ENCODE assay signal across 1 fruit fly cellular context in genomic region chrX:2340009-2340733, dm6.
TF ChIP-seq lines count a peak whose summit lies in the region.

No protein-coding gene starts in this region.

TF ChIP-seq in whole organism, embryonic, 481 proteins besides CTCF, POLR2A, EP300 and RAD21 (continued from another document and continues in another):
- TF ChIP-seq CG12659 (GFP tag; optimal IDR thresholded peaks at IDR 0.05; lab: Kevin White, UChicago) (peak; percentile 38), Sin3A (optimal IDR thresholded peaks at IDR 0.05; lab: Kevin White, UChicago) (peak; percentile 82), CG7987 (GFP tag; optimal IDR thresholded peaks at IDR 0.05; lab: Kevin White, UChicago) (no peak), Atf6 (GFP tag; IDR thresholded peaks at IDR 0.05; lab: Robert Waterston, UW) (no peak), CG2120 (GFP tag; optimal IDR thresholded peaks at IDR 0.05; lab: Kevin White, UChicago) (peak; percentile 27), CG17912 (GFP tag; optimal IDR thresholded peaks at IDR 0.05; lab: Kevin White, UChicago) (no peak), CG12769 (tag; optimal IDR thresholded peaks at IDR 0.05; lab: Kevin White, UChicago) (peak; percentile 85), Lhr (GFP tag; optimal IDR thresholded peaks at IDR 0.05; lab: Kevin White, UChicago) (peak; percentile 65), CG14860 (GFP tag; IDR thresholded peaks at IDR 0.05; lab: Robert Waterston, UW; ENCODE audit: partially characterized antibody) (peak; percentile 49; the same call in 1 of the 3 replicates), CG8290 (GFP tag; optimal IDR thresholded peaks at IDR 0.05; lab: Kevin White, UChicago) (peak; percentile 58), CG8290 (tag; optimal IDR thresholded peaks at IDR 0.05; lab: Kevin White, UChicago) (no peak), pho (GFP tag; optimal IDR thresholded peaks at IDR 0.05; lab: Kevin White, UChicago) (peak; percentile 34), pb (GFP tag; optimal IDR thresholded peaks at IDR 0.05; lab: Kevin White, UChicago) (peak; percentile 19), CG17186 (GFP tag; optimal IDR thresholded peaks at IDR 0.05; lab: Kevin White, UChicago) (peak; percentile 13), MBD-R2 (GFP tag; IDR thresholded peaks at IDR 0.05; lab: Robert Waterston, UW) (peak; percentile 38; the same call in 1 of the 2 replicates), prd (optimal IDR thresholded peaks at IDR 0.05; lab: Kevin White, UChicago) (no peak), prd (GFP tag; IDR thresholded peaks at IDR 0.05; lab: Robert Waterston, UW) (peak; percentile 15; the same call in 1 of the 3 replicates), lola (GFP tag; optimal IDR thresholded peaks at IDR 0.05; lab: Kevin White, UChicago) (no peak), CG15514 (GFP tag; optimal IDR thresholded peaks at IDR 0.05; lab: Kevin White, UChicago) (peak; percentile 95), ash1 (GFP tag; optimal IDR thresholded peaks at IDR 0.05; lab: Kevin White, UChicago) (peak; percentile 12), vvl (GFP tag; IDR thresholded peaks at IDR 0.05; lab: Robert Waterston, UW) (peak; percentile 25; the same call in 1 of the 2 replicates), CG18262 (tag; optimal IDR thresholded peaks at IDR 0.05; lab: Kevin White, UChicago) (peak; percentile 4), Rfx (GFP tag; IDR thresholded peaks at IDR 0.05; lab: Robert Waterston, UW) (peak; percentile 26; the same call in 1 of the 2 replicates), klu (GFP tag; IDR thresholded peaks at IDR 0.05; lab: Robert Waterston, UW) (no peak), CG10654 (GFP tag; optimal IDR thresholded peaks at IDR 0.05; lab: Kevin White, UChicago) (no peak), cwo (GFP tag; optimal IDR thresholded peaks at IDR 0.05; lab: Kevin White, UChicago) (no peak), E2f2 (GFP tag; IDR thresholded peaks at IDR 0.05; lab: Robert Waterston, UW) (peak; percentile 97), Hmr (GFP tag; optimal IDR thresholded peaks at IDR 0.05; lab: Kevin White, UChicago) (peak; percentile 68), nerfin-2 (GFP tag; IDR thresholded peaks at IDR 0.05; lab: Robert Waterston, UW; ENCODE audit: partially characterized antibody) (peak; percentile 63; the same call in 1 of the 2 replicates), CG34224 (GFP tag; IDR thresholded peaks at IDR 0.05; lab: Robert Waterston, UW; ENCODE audit: partially characterized antibody) (peak; percentile 68; the same call in 2 of the 3 replicates), grau (tag; optimal IDR thresholded peaks at IDR 0.05; lab: Kevin White, UChicago) (peak; percentile 1), CG17612 (GFP tag; IDR thresholded peaks at IDR 0.05; lab: Robert Waterston, UW) (no peak), CG10462 (GFP tag; optimal IDR thresholded peaks at IDR 0.05; lab: Kevin White, UChicago) (no peak), CG11723 (GFP tag; optimal IDR thresholded peaks at IDR 0.05; lab: Kevin White, UChicago) (no peak), CG13624 (GFP tag; optimal IDR thresholded peaks at IDR 0.05; lab: Kevin White, UChicago) (peak; percentile 16), inv (GFP tag; IDR thresholded peaks at IDR 0.05; lab: Robert Waterston, UW; ENCODE audit: partially characterized antibody) (peak; percentile 60; the same call in 1 of the 2 replicates), nmo (GFP tag; optimal IDR thresholded peaks at IDR 0.05; lab: Kevin White, UChicago) (peak; percentile 48), unc-4 (GFP tag; IDR thresholded peaks at IDR 0.05; lab: Robert Waterston, UW; ENCODE audit: partially characterized antibody) (peak; percentile 58), CG15601 (tag; optimal IDR thresholded peaks at IDR 0.05; lab: Kevin White, UChicago) (peak; percentile 19), Optix (GFP tag; IDR thresholded peaks at IDR 0.05; lab: Robert Waterston, UW) (no peak), B-H2 (GFP tag; optimal IDR thresholded peaks at IDR 0.05; lab: Kevin White, UChicago) (peak; percentile 32), CG6854 (GFP tag; optimal IDR thresholded peaks at IDR 0.05; lab: Kevin White, UChicago) (no peak), gro (GFP tag; optimal IDR thresholded peaks at IDR 0.05; lab: Kevin White, UChicago) (peak; percentile 34), abd-A (tag; optimal IDR thresholded peaks at IDR 0.05; lab: Kevin White, UChicago) (no peak), CG8924 (tag; optimal IDR thresholded peaks at IDR 0.05; lab: Kevin White, UChicago) (peak; percentile 45), sens (GFP tag; lab: Kevin White, UChicago) (peak; percentile 8), Ets97D (GFP tag; optimal IDR thresholded peaks at IDR 0.05; lab: Kevin White, UChicago) (peak; percentile 49), CG3065 (GFP tag; optimal IDR thresholded peaks at IDR 0.05; lab: Kevin White, UChicago) (peak; percentile 49), Myb (GFP tag; optimal IDR thresholded peaks at IDR 0.05; lab: Kevin White, UChicago) (peak; percentile 31), mirr (GFP tag; optimal IDR thresholded peaks at IDR 0.05; lab: Kevin White, UChicago) (peak; percentile 36), Xbp1 (GFP tag; optimal IDR thresholded peaks at IDR 0.05; lab: Kevin White, UChicago) (peak; percentile 12), Hr39 (optimal IDR thresholded peaks at IDR 0.05; lab: Kevin White, UChicago) (no peak), kni (GFP tag; optimal IDR thresholded peaks at IDR 0.05; lab: Kevin White, UChicago) (peak; percentile 51), chinmo (GFP tag; IDR thresholded peaks at IDR 0.05; lab: Robert Waterston, UW; ENCODE audit: partially characterized antibody) (0 out of 4 replicates have a peak, but pooled peaks have one; percentile 72), fd96Cb (tag; optimal IDR thresholded peaks at IDR 0.05; lab: Kevin White, UChicago) (no peak), Sry-δ (GFP tag; optimal IDR thresholded peaks at IDR 0.05; lab: Kevin White, UChicago) (peak; percentile 82), CG16813 (GFP tag; IDR thresholded peaks at IDR 0.05; lab: Robert Waterston, UW; ENCODE audit: partially characterized antibody) (peak; percentile 69), Hsf (GFP tag; optimal IDR thresholded peaks at IDR 0.05; lab: Kevin White, UChicago) (no peak), CG10267 (tag; optimal IDR thresholded peaks at IDR 0.05; lab: Kevin White, UChicago) (peak; percentile 46), phol (tag; optimal IDR thresholded peaks at IDR 0.05; lab: Kevin White, UChicago) (peak; percentile 38), CG9797 (GFP tag; optimal IDR thresholded peaks at IDR 0.05; lab: Kevin White, UChicago) (peak; percentile 47), CG18764 (GFP tag; optimal IDR thresholded peaks at IDR 0.05; lab: Kevin White, UChicago) (no peak), CG7963 (GFP tag; IDR thresholded peaks at IDR 0.05; lab: Robert Waterston, UW; ENCODE audit: partially characterized antibody) (peak; percentile 70), CG4328 (GFP tag; optimal IDR thresholded peaks at IDR 0.05; lab: Kevin White, UChicago) (no peak), Dp (GFP tag; optimal IDR thresholded peaks at IDR 0.05; lab: Kevin White, UChicago) (peak; percentile 94), slp2 (GFP tag; optimal IDR thresholded peaks at IDR 0.05; lab: Kevin White, UChicago) (no peak), ftz-f1 (GFP tag; optimal IDR thresholded peaks at IDR 0.05; lab: Kevin White, UChicago) (peak; percentile 85), ato (GFP tag; IDR thresholded peaks at IDR 0.05; lab: Robert Waterston, UW; ENCODE audit: partially characterized antibody) (0 out of 2 replicates have a peak, but pooled peaks have one; percentile 50), trem (tag; optimal IDR thresholded peaks at IDR 0.05; lab: Kevin White, UChicago) (peak; percentile 97), Opbp (GFP tag; IDR thresholded peaks at IDR 0.05; lab: Robert Waterston, UW; ENCODE audit: partially characterized antibody) (peak; percentile 68; the same call in 2 of the 3 replicates), Nf-YC (tag; optimal IDR thresholded peaks at IDR 0.05; lab: Kevin White, UChicago) (peak; percentile 28), D (optimal IDR thresholded peaks at IDR 0.05; lab: Kevin White, UChicago) (peak; percentile 45), D (GFP tag; optimal IDR thresholded peaks at IDR 0.05; lab: Kevin White, UChicago) (no peak), tll (GFP tag; optimal IDR thresholded peaks at IDR 0.05; lab: Kevin White, UChicago) (peak in 1 of 2 experiments; percentile 57), CG2712 (tag; optimal IDR thresholded peaks at IDR 0.05; lab: Kevin White, UChicago) (peak; percentile 38), scrt (GFP tag; optimal IDR thresholded peaks at IDR 0.05; lab: Kevin White, UChicago) (peak; percentile 91), insv (GFP tag; optimal IDR thresholded peaks at IDR 0.05; lab: Kevin White, UChicago) (peak in 1 of 2 experiments; percentile 32), tna (GFP tag; IDR thresholded peaks at IDR 0.05; lab: Robert Waterston, UW; ENCODE audit: partially characterized antibody) (peak; percentile 73), CG9932 (GFP tag; IDR thresholded peaks at IDR 0.05; lab: Robert Waterston, UW) (peak; percentile 28; the same call in 1 of the 2 replicates), CG15696 (tag; optimal IDR thresholded peaks at IDR 0.05; lab: Kevin White, UChicago) (peak; percentile 6), Deaf1 (tag; optimal IDR thresholded peaks at IDR 0.05; lab: Kevin White, UChicago) (peak; percentile 39), chn (GFP tag; optimal IDR thresholded peaks at IDR 0.05; lab: Kevin White, UChicago) (no peak), CG34376 (GFP tag; optimal IDR thresholded peaks at IDR 0.05; lab: Kevin White, UChicago) (peak; percentile 23), Abd-B (GFP tag; optimal IDR thresholded peaks at IDR 0.05; lab: Kevin White, UChicago) (peak; percentile 46), HmgD (GFP tag; optimal IDR thresholded peaks at IDR 0.05; lab: Kevin White, UChicago) (peak; percentile 44), CoRest (tag; optimal IDR thresholded peaks at IDR 0.05; lab: Kevin White, UChicago) (peak; percentile 44), Atf-2 (GFP tag; optimal IDR thresholded peaks at IDR 0.05; lab: Kevin White, UChicago) (no peak), nom (GFP tag; optimal IDR thresholded peaks at IDR 0.05; lab: Kevin White, UChicago) (no peak), CG4360 (GFP tag; IDR thresholded peaks at IDR 0.05; lab: Robert Waterston, UW) (no peak), amos (GFP tag; IDR thresholded peaks at IDR 0.05; lab: Robert Waterston, UW; ENCODE audit: partially characterized antibody) (peak; percentile 69), dmrt99B (tag; optimal IDR thresholded peaks at IDR 0.05; lab: Kevin White, UChicago) (no peak), sob (GFP tag; IDR thresholded peaks at IDR 0.05; lab: Robert Waterston, UW) (no peak), cg (GFP tag; optimal IDR thresholded peaks at IDR 0.05; lab: Kevin White, UChicago) (peak; percentile 83), HLH4C (GFP tag; IDR thresholded peaks at IDR 0.05; lab: Robert Waterston, UW; ENCODE audit: partially characterized antibody) (peak; percentile 88), CG3847 (GFP tag; IDR thresholded peaks at IDR 0.05; lab: Robert Waterston, UW) (peak; percentile 40; the same call in 1 of the 2 replicates), Dad (GFP tag; optimal IDR thresholded peaks at IDR 0.05; lab: Kevin White, UChicago) (no peak), Dref (GFP tag; IDR thresholded peaks at IDR 0.05; lab: Robert Waterston, UW) (peak; percentile 84), CG4617 (GFP tag; optimal IDR thresholded peaks at IDR 0.05; lab: Kevin White, UChicago; ENCODE audit: borderline replicate concordance) (peak; percentile 43), CG1603 (tag; optimal IDR thresholded peaks at IDR 0.05; lab: Kevin White, UChicago) (peak; percentile 72), vnd (GFP tag; IDR thresholded peaks at IDR 0.05; lab: Robert Waterston, UW; ENCODE audit: partially characterized antibody) (peak; percentile 49; the same call in 2 of the 3 replicates), CG17361 (GFP tag; IDR thresholded peaks at IDR 0.05; lab: Robert Waterston, UW) (peak; percentile 49; the same call in 2 of the 3 replicates), CG3995 (GFP tag; optimal IDR thresholded peaks at IDR 0.05; lab: Kevin White, UChicago) (peak; percentile 50), BEAF-32 (GFP tag; optimal IDR thresholded peaks at IDR 0.05; lab: Kevin White, UChicago) (peak; percentile 70), pzg (GFP tag; optimal IDR thresholded peaks at IDR 0.05; lab: Kevin White, UChicago) (peak; percentile 83), exex (tag; optimal IDR thresholded peaks at IDR 0.05; lab: Kevin White, UChicago) (peak; percentile 64), Dll (GFP tag; IDR thresholded peaks at IDR 0.05; lab: Robert Waterston, UW; ENCODE audit: partially characterized antibody) (peak; percentile 66), CG6791 (GFP tag; IDR thresholded peaks at IDR 0.05; lab: Robert Waterston, UW; ENCODE audit: partially characterized antibody) (peak; percentile 83), Stat92E (GFP tag; optimal IDR thresholded peaks at IDR 0.05; lab: Kevin White, UChicago) (peak in 1 of 3 experiments; percentile 45), Bgb (GFP tag; IDR thresholded peaks at IDR 0.05; lab: Robert Waterston, UW; ENCODE audit: partially characterized antibody) (peak; percentile 82), CG13287 (GFP tag; IDR thresholded peaks at IDR 0.05; lab: Robert Waterston, UW; ENCODE audit: partially characterized antibody) (peak; percentile 74), CG16779 (GFP tag; IDR thresholded peaks at IDR 0.05; lab: Robert Waterston, UW) (no peak), bbx (GFP tag; IDR thresholded peaks at IDR 0.05; lab: Robert Waterston, UW; ENCODE audit: partially characterized antibody) (peak; percentile 73), Rx (GFP tag; IDR thresholded peaks at IDR 0.05; lab: Robert Waterston, UW) (no peak), stwl (tag; optimal IDR thresholded peaks at IDR 0.05; lab: Kevin White, UChicago) (peak; percentile 38), Fer3 (tag; optimal IDR thresholded peaks at IDR 0.05; lab: Kevin White, UChicago) (no peak), CG2199 (GFP tag; IDR thresholded peaks at IDR 0.05; lab: Robert Waterston, UW) (peak; percentile 44; the same call in 1 of the 3 replicates), btn (GFP tag; optimal IDR thresholded peaks at IDR 0.05; lab: Kevin White, UChicago) (no peak), slbo (GFP tag; IDR thresholded peaks at IDR 0.05; lab: Robert Waterston, UW) (no peak), dm (GFP tag; optimal IDR thresholded peaks at IDR 0.05; lab: Kevin White, UChicago) (peak; percentile 31), Scr (GFP tag; IDR thresholded peaks at IDR 0.05; lab: Robert Waterston, UW; ENCODE audit: partially characterized antibody) (peak; percentile 62), E2f1 (GFP tag; IDR thresholded peaks at IDR 0.05; lab: Robert Waterston, UW) (no peak), CG11560 (tag; IDR thresholded peaks at IDR 0.05; lab: Robert Waterston, UW) (peak; percentile 66; the same call in 2 of the 3 replicates), pita (GFP tag; optimal IDR thresholded peaks at IDR 0.05; lab: Kevin White, UChicago) (peak; percentile 82), Med (GFP tag; lab: Kevin White, UChicago) (peak; percentile 78), Meics (GFP tag; optimal IDR thresholded peaks at IDR 0.05; lab: Kevin White, UChicago) (no peak)
